Fruit fly (Drosophila melanogaster): ENCODE results near the gene sky.

sky gene

dm6 chr2L:20939632-20940031 is 20.9 kb upstream of the sky start:
- TF ChIP-seq foxo (GFP tag; optimal IDR thresholded peaks at IDR 0.05) (peak in 1 of 2 experiments; percentile 24), Sp1 (GFP tag; optimal IDR thresholded peaks at IDR 0.05) (peak; percentile 16), pan (optimal IDR thresholded peaks at IDR 0.05) (no peak), HLH106 (tag; optimal IDR thresholded peaks at IDR 0.05) (peak; percentile 10), OdsH (GFP tag; optimal IDR thresholded peaks at IDR 0.05) (peak; percentile 26)

dm6 chr2L:20937395-20937794 is 18.7 kb upstream of the sky start:
- TF ChIP-seq Abd-B (GFP tag; optimal IDR thresholded peaks at IDR 0.05) (no peak), Hnf4 (GFP tag; optimal IDR thresholded peaks at IDR 0.05) (no peak), tai (GFP tag; optimal IDR thresholded peaks at IDR 0.05) (no peak), Myc (optimal IDR thresholded peaks at IDR 0.05) (no peak), CrebA (GFP tag; optimal IDR thresholded peaks at IDR 0.05; ENCODE audit: borderline replicate concordance) (no peak), CG9705 (GFP tag; optimal IDR thresholded peaks at IDR 0.05) (no peak), h (GFP tag; optimal IDR thresholded peaks at IDR 0.05) (no peak), HLH106 (tag; optimal IDR thresholded peaks at IDR 0.05) (no peak), jim (GFP tag; optimal IDR thresholded peaks at IDR 0.05) (no peak), rgr (GFP tag; optimal IDR thresholded peaks at IDR 0.05) (no peak), usp (GFP tag; optimal IDR thresholded peaks at IDR 0.05) (no peak), fru (GFP tag; optimal IDR thresholded peaks at IDR 0.05) (no peak), Mio (GFP tag; optimal IDR thresholded peaks at IDR 0.05) (no peak), dsf (GFP tag; optimal IDR thresholded peaks at IDR 0.05; ENCODE audit: borderline replicate concordance) (no peak)

- no peak for TF ChIP-seq dsf (GFP tag; optimal IDR thresholded peaks at IDR 0.05; ENCODE audit: borderline replicate concordance)
- no peak for TF ChIP-seq dl (GFP tag; optimal IDR thresholded peaks at IDR 0.05; ENCODE audit: insufficient read depth in 1 of 2, partially characterized antibody in 2 of 2)
Measured at dm6 chr2L:20936420-20936819, 17.7 kb upstream of the sky start.

DNA sequence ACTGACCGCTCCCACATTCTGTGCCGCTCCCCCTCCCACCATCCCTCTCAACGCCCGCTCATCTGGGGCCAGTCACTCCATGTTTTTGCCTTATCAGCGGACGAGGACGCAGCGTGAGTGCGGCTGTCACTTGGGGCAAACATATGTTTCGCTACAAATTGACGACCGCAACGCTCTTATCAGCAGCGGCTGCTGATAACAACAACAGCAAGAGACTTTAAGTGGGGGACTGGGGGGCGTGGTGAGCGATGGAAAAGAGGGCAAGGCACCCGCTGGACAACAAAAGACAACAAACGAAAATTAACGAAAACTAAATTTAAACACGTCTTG is 17.3 kb upstream of the sky start:
- TF ChIP-seq jim (GFP tag; optimal IDR thresholded peaks at IDR 0.05): no peak
- peak; percentile 12 for TF ChIP-seq Hnf4 (GFP tag; optimal IDR thresholded peaks at IDR 0.05)
- TF ChIP-seq dl (GFP tag; optimal IDR thresholded peaks at IDR 0.05; ENCODE audit: insufficient read depth in 1 of 2, partially characterized antibody in 2 of 2): peak in 1 of 2 experiments; percentile 12
- no peak for TF ChIP-seq foxo (GFP tag; optimal IDR thresholded peaks at IDR 0.05)
- TF ChIP-seq Hr83 (GFP tag; optimal IDR thresholded peaks at IDR 0.05; ENCODE audit: poor library complexity, severe bottlenecking): peak; percentile 26
- no peak for TF ChIP-seq dsf (GFP tag; optimal IDR thresholded peaks at IDR 0.05; ENCODE audit: borderline replicate concordance)

dm6 chr2L:20935338-20936060 is 16.8 kb upstream of the sky start:
- peak; percentile 10 for TF ChIP-seq ey (GFP tag; optimal IDR thresholded peaks at IDR 0.05)
- no peak for TF ChIP-seq N (GFP tag; optimal IDR thresholded peaks at IDR 0.05)
- TF ChIP-seq fru (GFP tag; optimal IDR thresholded peaks at IDR 0.05): peak; percentile 25
- no peak for TF ChIP-seq Sp1 (GFP tag; optimal IDR thresholded peaks at IDR 0.05)
- no peak for TF ChIP-seq CrebA (GFP tag; optimal IDR thresholded peaks at IDR 0.05; ENCODE audit: borderline replicate concordance)
- no peak for TF ChIP-seq dmrt93B (GFP tag; optimal IDR thresholded peaks at IDR 0.05)
- TF ChIP-seq Dfd (GFP tag; optimal IDR thresholded peaks at IDR 0.05): no peak
- TF ChIP-seq tai (GFP tag; optimal IDR thresholded peaks at IDR 0.05): no peak

DNA sequence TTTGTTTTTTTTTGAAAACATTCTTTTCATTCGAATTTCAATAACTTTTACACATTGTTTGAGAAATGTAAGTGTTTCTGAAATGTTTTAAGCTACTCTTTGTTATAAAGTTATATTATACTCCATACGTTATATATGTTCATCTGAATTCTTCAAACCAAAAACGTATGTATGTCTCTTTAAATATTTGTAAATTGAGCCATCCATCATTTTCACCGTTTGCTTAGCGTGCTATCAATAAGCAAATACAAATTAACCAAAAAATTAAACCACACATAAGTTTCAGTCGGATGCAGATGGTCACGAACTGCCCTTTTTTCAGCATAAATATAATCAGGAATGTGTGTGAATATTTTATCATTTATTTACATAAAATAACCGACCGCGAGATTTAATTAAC is 15.9 kb upstream of the sky start:
- TF ChIP-seq Myc (optimal IDR thresholded peaks at IDR 0.05): no peak
- TF ChIP-seq dl (GFP tag; optimal IDR thresholded peaks at IDR 0.05; ENCODE audit: insufficient read depth in 1 of 2, partially characterized antibody in 2 of 2): no peak
- no peak for TF ChIP-seq Rel (GFP tag; optimal IDR thresholded peaks at IDR 0.05)
- TF ChIP-seq Rel (tag; optimal IDR thresholded peaks at IDR 0.05): no peak
- TF ChIP-seq jim (GFP tag; optimal IDR thresholded peaks at IDR 0.05): no peak
- no peak for TF ChIP-seq Mio (GFP tag; optimal IDR thresholded peaks at IDR 0.05)
- TF ChIP-seq Dfd (GFP tag; optimal IDR thresholded peaks at IDR 0.05): no peak

DNA sequence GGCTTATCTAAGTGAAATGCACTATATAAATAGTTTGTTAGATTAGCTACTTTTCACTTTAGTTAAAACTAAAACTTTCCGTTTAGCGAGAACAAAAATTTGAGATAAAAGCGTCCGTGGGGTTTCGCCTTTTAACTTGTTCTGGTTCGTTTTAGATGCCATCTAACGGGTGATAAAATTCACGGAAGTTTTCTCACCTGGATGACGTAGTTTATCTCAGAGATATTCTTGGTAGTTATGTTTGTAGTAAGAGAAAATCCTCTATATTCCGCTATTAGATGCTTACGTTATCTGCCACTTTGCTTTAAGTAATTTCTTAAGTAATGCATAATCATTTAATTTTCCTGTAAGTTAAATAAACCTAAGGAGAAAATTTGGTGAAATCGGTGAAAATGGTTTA is 15.3 kb upstream of the sky start, which contains the start of gene CG9270:
TSS of gene CG9270 (minus strand) at position 101 of the 400 bp plus-strand sequence.
- TF ChIP-seq br (GFP tag; optimal IDR thresholded peaks at IDR 0.05): no peak
- no peak for TF ChIP-seq jim (GFP tag; optimal IDR thresholded peaks at IDR 0.05)
- no peak for TF ChIP-seq ey (GFP tag; optimal IDR thresholded peaks at IDR 0.05)
- no peak for TF ChIP-seq sv (GFP tag; optimal IDR thresholded peaks at IDR 0.05)
- TF ChIP-seq pan (optimal IDR thresholded peaks at IDR 0.05): no peak
- TF ChIP-seq lola (GFP tag; optimal IDR thresholded peaks at IDR 0.05): no peak
- no peak for TF ChIP-seq CG32264 (GFP tag; optimal IDR thresholded peaks at IDR 0.05)
- no peak for TF ChIP-seq psq (GFP tag; optimal IDR thresholded peaks at IDR 0.05)
- no peak for TF ChIP-seq GATAd (GFP tag; optimal IDR thresholded peaks at IDR 0.05)
- no peak for TF ChIP-seq Sp1 (GFP tag; optimal IDR thresholded peaks at IDR 0.05)
- TF ChIP-seq foxo (GFP tag; optimal IDR thresholded peaks at IDR 0.05): no peak
- no peak for TF ChIP-seq Hr83 (GFP tag; optimal IDR thresholded peaks at IDR 0.05; ENCODE audit: poor library complexity, severe bottlenecking)
- no peak for TF ChIP-seq Dif (GFP tag; optimal IDR thresholded peaks at IDR 0.05; ENCODE audit: partially characterized antibody)
